Worm (Caenorhabditis elegans) whole organism, young adult: ENCODE measurements around the gene fbxa-106.

ENCODE experiments used
- B0261.1 ChIP-seq: sonication (generic microtip); optimal IDR thresholded peaks from 2 replicates; lab custom pipeline; 2016; ENCODE audit warnings: mild to moderate bottlenecking, missing genetic modification characterization, moderate library complexity, missing compliant biosample characterization
- F22D6.2 ChIP-seq: sonication (generic microtip); optimal IDR thresholded peaks from 2 replicates; lab custom pipeline; 2016; ENCODE audit warnings: mild to moderate bottlenecking, missing genetic modification characterization, missing compliant biosample characterization
- F37B4.10 ChIP-seq: fragments of 200-800 bp; sonication (Bioruptor generic); IDR thresholded peaks from 2 replicates; pipeline ENCODE4 v1.3.6; 2022; ENCODE audit warnings: missing genetic modification characterization, missing compliant biosample characterization
- K11D2.4 ChIP-seq: fragments of 200-800 bp; sonication (Bioruptor generic); IDR thresholded peaks from 2 replicates; pipeline ENCODE4 v1.3.6; 2022; ENCODE audit warnings: missing genetic modification reagents, missing genetic modification characterization, missing compliant biosample characterization
- akir-1 ChIP-seq: fragments of 200-800 bp; sonication (Bioruptor generic); optimal IDR thresholded peaks from 2 replicates; lab custom pipeline; 2018; ENCODE audit warnings: mild to moderate bottlenecking, missing genetic modification characterization, moderate library complexity, missing compliant biosample characterization
- ama-1 ChIP-seq, 3 experiments: fragments of 150-350 bp in 1 of 3; sonication (generic microtip) in 2 of 3; optimal IDR thresholded peaks; 2 replicates each; lab custom pipeline; 2014 to 2018; ENCODE audit warnings: missing biosample characterization in 2 of 3, missing genetic modification characterization in 2 of 3, missing genetic modification reagents in 2 of 3
- chd-7 ChIP-seq: sonication (generic microtip); optimal IDR thresholded peaks from 2 replicates; lab custom pipeline; 2016; ENCODE audit warnings: mild to moderate bottlenecking, missing genetic modification characterization, moderate library complexity, missing compliant biosample characterization
- lin-26 ChIP-seq: fragments of 200-800 bp; sonication (Bioruptor generic); IDR thresholded peaks from 2 replicates; pipeline ENCODE4 v1.3.6; 2022; ENCODE audit warnings: missing genetic modification reagents, missing genetic modification characterization, missing compliant biosample characterization
- lsy-27 ChIP-seq: sonication (generic microtip); optimal IDR thresholded peaks from 2 replicates; lab custom pipeline; 2017; ENCODE audit warnings: missing genetic modification characterization, mild to moderate bottlenecking, missing compliant biosample characterization, antibody characterized with exemption, missing genotype, borderline replicate concordance; ENCODE audit not compliant: insufficient read depth
- pha-4 ChIP-seq: fragments of 150-350 bp; sonication (generic microtip); optimal IDR thresholded peaks from 2 replicates; lab custom pipeline; 2014; ENCODE audit warnings: missing biosample characterization, missing genetic modification reagents, missing genetic modification characterization
- repo-1 ChIP-seq: sonication (generic microtip); optimal IDR thresholded peaks from 2 replicates; lab custom pipeline; 2017; ENCODE audit warnings: mild to moderate bottlenecking, missing genetic modification characterization, missing compliant biosample characterization
- snpc-1.3 ChIP-seq: sonication (generic microtip); optimal IDR thresholded peaks from 2 replicates; lab custom pipeline; 2017; ENCODE audit warnings: missing genetic modification characterization, mild to moderate bottlenecking, missing compliant biosample characterization, antibody characterized with exemption, moderate library complexity, missing genotype, missing genetic modification reagents; ENCODE audit not compliant: insufficient read depth
- ztf-28 ChIP-seq: fragments of 200-800 bp; sonication (Bioruptor generic); IDR thresholded peaks from 2 replicates; pipeline ENCODE4 v1.3.6; 2022; ENCODE audit warnings: missing genetic modification reagents, missing genetic modification characterization, missing compliant biosample characterization

DNA sequence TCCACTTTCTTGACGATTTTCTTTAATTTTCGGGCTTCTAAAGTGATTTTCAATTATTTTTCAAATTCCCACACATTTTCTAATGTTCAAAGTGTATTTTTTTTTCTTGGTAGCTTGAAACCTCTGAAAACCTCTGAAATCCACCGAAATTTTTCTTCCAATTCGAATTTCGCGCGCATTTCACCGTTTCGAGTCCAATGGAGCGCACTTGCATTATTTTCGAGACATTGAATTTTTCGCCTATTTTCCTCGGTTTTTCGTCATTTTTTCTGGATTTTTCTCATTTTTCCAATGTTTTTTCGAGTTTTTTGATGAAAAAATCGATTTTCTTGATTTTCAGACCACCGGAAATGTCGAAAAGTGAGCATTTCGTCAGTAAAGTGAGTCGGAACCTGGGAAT is 1.8 kb upstream of the fbxa-106 start, which contains the start of gene slr-2:
- no peak for TF ChIP-seq ama-1 (optimal IDR thresholded peaks at IDR 0.05; lab: Kevin White, UChicago)
- no peak for TF ChIP-seq ama-1 (GFP tag; optimal IDR thresholded peaks at IDR 0.05; lab: Kevin White, UChicago)
- TF ChIP-seq pha-4 (tag; lab: Kevin White, UChicago) = no peak
- no peak for TF ChIP-seq lin-26 (GFP tag; lab: Robert Waterston, UW)
- no peak for TF ChIP-seq lsy-27 (tag; lab: Kevin White, UChicago)
- no peak for TF ChIP-seq ztf-28
- no peak for TF ChIP-seq akir-1 (GFP tag; lab: Kevin White, UChicago)
- TF ChIP-seq B0261.1 (tag; lab: Kevin White, UChicago) = no peak
- no peak for TF ChIP-seq F22D6.2 (tag; lab: Kevin White, UChicago)
- no peak for TF ChIP-seq chd-7 (tag; lab: Kevin White, UChicago)
- no peak for TF ChIP-seq F37B4.10 (GFP tag; lab: Robert Waterston, UW)
- TF ChIP-seq K11D2.4 = no peak
- no peak for TF ChIP-seq repo-1 (tag; lab: Kevin White, UChicago)
- TF ChIP-seq snpc-1.3 = no peak
